Worm (Caenorhabditis elegans) whole organism, L4 larva: Measurements from ENCODE around the gene F55B11.7.

Experiments used
- F44E2.7 ChIP-seq: fragments of 200-800 bp; sonication (Bioruptor generic); IDR thresholded peaks from 2 replicates; pipeline ENCODE4 v2.1.2; 2022; ENCODE audit warnings: missing genetic modification characterization, missing compliant biosample characterization
- R02D3.7 ChIP-seq: fragments of 150-350 bp; sonication (generic microtip); optimal IDR thresholded peaks from 3 replicates; lab custom pipeline; 2014; ENCODE audit warnings: missing biosample characterization, missing genetic modification characterization
- Y48G9A.11 ChIP-seq: fragments of 200-800 bp; sonication (Bioruptor generic); IDR thresholded peaks from 2 replicates; pipeline ENCODE4 v1.3.6; 2022; ENCODE audit warnings: missing genetic modification reagents, missing genetic modification characterization, missing compliant biosample characterization
- Y75B8A.6 ChIP-seq: fragments of 200-800 bp; sonication (Bioruptor generic); IDR thresholded peaks from 2 replicates; pipeline ENCODE4 v1.3.6; 2022; ENCODE audit warnings: missing genetic modification reagents, missing genetic modification characterization, missing compliant biosample characterization
- aha-1 ChIP-seq: fragments of 150-350 bp; peaks from one replicate; lab custom pipeline; 2014; ENCODE audit warnings: missing biosample characterization, missing genetic modification characterization
- aly-2 ChIP-seq: sonication (generic microtip); optimal IDR thresholded peaks from 2 replicates; lab custom pipeline; 2018; ENCODE audit warnings: missing biosample characterization, missing genetic modification characterization
- ama-1 ChIP-seq: fragments of 150-350 bp; optimal IDR thresholded peaks from 2 replicates; lab custom pipeline; 2014; ENCODE audit warnings: inconsistent platforms, mixed read lengths
- arid-1 ChIP-seq: fragments of 200-800 bp; sonication (Bioruptor generic); conservative IDR thresholded peaks from 2 replicates; pipeline ENCODE4 v1.3.6; 2022; ENCODE audit warnings: missing genetic modification reagents, missing genetic modification characterization, missing compliant biosample characterization
- attf-4 ChIP-seq: sonication (generic microtip); optimal IDR thresholded peaks from 3 replicates; lab custom pipeline; 2017; ENCODE audit warnings: missing biosample characterization, missing genetic modification characterization
- ceh-32 ChIP-seq: sonication (generic microtip); optimal IDR thresholded peaks from 2 replicates; lab custom pipeline; 2016; ENCODE audit warnings: mild to moderate bottlenecking, missing genetic modification characterization, missing compliant biosample characterization; ENCODE audit not compliant: poor library complexity
- ceh-44 ChIP-seq: fragments of 200-800 bp; sonication (Bioruptor generic); IDR thresholded peaks from 2 replicates; pipeline ENCODE4 v1.3.6; 2022; ENCODE audit warnings: missing genetic modification reagents, missing genetic modification characterization, missing compliant biosample characterization
- ceh-62 ChIP-seq: sonication (generic microtip); optimal IDR thresholded peaks from 2 replicates; lab custom pipeline; 2017; ENCODE audit warnings: missing biosample characterization, missing genetic modification characterization
- ceh-82 ChIP-seq: sonication (generic microtip); optimal IDR thresholded peaks from 2 replicates; lab custom pipeline; 2017; ENCODE audit warnings: missing biosample characterization, missing genetic modification characterization
- ctbp-1 ChIP-seq: fragments of 200-800 bp; sonication (Bioruptor generic); IDR thresholded peaks from 2 replicates; pipeline ENCODE4 v1.3.6; 2022; ENCODE audit warnings: missing genetic modification reagents, missing genetic modification characterization, missing compliant biosample characterization
- daf-12 ChIP-seq: fragments of 150-350 bp; optimal IDR thresholded peaks from 2 replicates; lab custom pipeline; 2014; ENCODE audit warnings: missing biosample characterization, missing genetic modification reagents, missing genetic modification characterization
- daf-16 ChIP-seq, 3 experiments: sonication (generic microtip); optimal IDR thresholded peaks; 2 replicates each; lab custom pipeline; 2016 to 2017; ENCODE audit warnings: missing genetic modification characterization in 3 of 3, missing genetic modification reagents in 3 of 3, mild to moderate bottlenecking in 2 of 3, missing compliant biosample characterization in 2 of 3, missing biosample characterization in 1 of 3, moderate library complexity in 1 of 3
- daf-19 ChIP-seq: fragments of 200-800 bp; sonication (Bioruptor generic); conservative IDR thresholded peaks from 2 replicates; pipeline ENCODE4 v1.3.6; 2022; ENCODE audit warnings: missing genetic modification characterization, missing compliant biosample characterization
- dmd-6 ChIP-seq: fragments of 200-800 bp; sonication (Bioruptor generic); IDR thresholded peaks from 2 replicates; pipeline ENCODE4 v1.3.6; 2022; ENCODE audit warnings: missing genetic modification reagents, missing genetic modification characterization, missing compliant biosample characterization
- dve-1 ChIP-seq: sonication (generic microtip); optimal IDR thresholded peaks from 2 replicates; lab custom pipeline; 2017; ENCODE audit warnings: antibody characterized with exemption, mild to moderate bottlenecking, missing genetic modification characterization, missing compliant biosample characterization; ENCODE audit not compliant: insufficient read depth
- hlh-11 ChIP-seq: fragments of 200-800 bp; sonication (Bioruptor generic); optimal IDR thresholded peaks from 2 replicates; lab custom pipeline; 2018; ENCODE audit warnings: mild to moderate bottlenecking, missing genetic modification characterization, missing compliant biosample characterization
- hlh-30 ChIP-seq: sonication (generic microtip); optimal IDR thresholded peaks from 2 replicates; lab custom pipeline; 2017; ENCODE audit warnings: antibody characterized with exemption, mild to moderate bottlenecking, missing genetic modification characterization, missing compliant biosample characterization; ENCODE audit not compliant: insufficient read depth
- lin-1 ChIP-seq: fragments of 200-800 bp; sonication (Bioruptor generic); IDR thresholded peaks from 2 replicates; pipeline ENCODE4 v1.3.6; 2022; ENCODE audit warnings: missing genetic modification reagents, missing genetic modification characterization, missing compliant biosample characterization
- lin-29 ChIP-seq: fragments of 200-800 bp; sonication (Bioruptor generic); IDR thresholded peaks from 2 replicates; pipeline ENCODE4 v1.3.6; 2022; ENCODE audit warnings: missing genetic modification reagents, missing genetic modification characterization, missing compliant biosample characterization
- lin-38 ChIP-seq: fragments of 200-800 bp; sonication (Bioruptor generic); IDR thresholded peaks from 2 replicates; pipeline ENCODE4 v1.3.6; 2022; ENCODE audit warnings: missing genetic modification reagents, missing genetic modification characterization, missing compliant biosample characterization
- madf-5 ChIP-seq, 2 experiments: fragments of 200-800 bp; sonication (Bioruptor generic); IDR thresholded peaks; 2 replicates each; pipeline ENCODE4 v1.3.6; 2022; ENCODE audit warnings: missing compliant biosample characterization in 2 of 2, missing genetic modification characterization in 2 of 2
- madf-9 ChIP-seq: fragments of 200-800 bp; sonication (Bioruptor generic); conservative IDR thresholded peaks from 2 replicates; pipeline ENCODE4 v1.3.6; 2022; ENCODE audit warnings: missing genetic modification reagents, missing genetic modification characterization, missing compliant biosample characterization
- mdl-1 ChIP-seq, 2 experiments: fragments of 150-350 bp in 1 of 2; sonication (generic microtip) in 1 of 2; optimal IDR thresholded peaks; 2 replicates each; lab custom pipeline; 2014 to 2017; ENCODE audit warnings: missing biosample characterization in 2 of 2, missing genetic modification characterization in 2 of 2
- mep-1 ChIP-seq: fragments of 150-350 bp; sonication (generic microtip); optimal IDR thresholded peaks from 3 replicates; lab custom pipeline; 2014; ENCODE audit warnings: missing biosample characterization, missing genetic modification characterization
- nhr-102 ChIP-seq: sonication (generic microtip); optimal IDR thresholded peaks from 2 replicates; lab custom pipeline; 2016; ENCODE audit warnings: mild to moderate bottlenecking, missing genetic modification characterization, moderate library complexity, missing compliant biosample characterization
- nhr-237 ChIP-seq: sonication (generic microtip); optimal IDR thresholded peaks from 2 replicates; lab custom pipeline; 2017; ENCODE audit warnings: missing biosample characterization, missing genetic modification characterization
- nhr-28 ChIP-seq: fragments of 150-350 bp; optimal IDR thresholded peaks from 2 replicates; lab custom pipeline; 2014; ENCODE audit warnings: missing biosample characterization, missing genetic modification characterization
- nhr-42 ChIP-seq: fragments of 200-800 bp; sonication (Bioruptor generic); IDR thresholded peaks from 2 replicates; pipeline ENCODE4 v1.3.6; 2022; ENCODE audit warnings: missing genetic modification characterization, missing compliant biosample characterization
- nhr-48 ChIP-seq: sonication (generic microtip); optimal IDR thresholded peaks from 2 replicates; lab custom pipeline; 2016; ENCODE audit warnings: mild to moderate bottlenecking, missing genetic modification characterization, missing compliant biosample characterization
- nhr-6 ChIP-seq: fragments of 150-350 bp; optimal IDR thresholded peaks from 2 replicates; lab custom pipeline; 2014; ENCODE audit warnings: missing biosample characterization, missing genetic modification characterization
- nhr-77 ChIP-seq: fragments of 150-350 bp; optimal IDR thresholded peaks from 2 replicates; lab custom pipeline; 2014; ENCODE audit warnings: missing biosample characterization, missing genetic modification characterization
- pha-4 ChIP-seq, 2 experiments: fragments of 150-350 bp in 1 of 2; fragments of 200-800 bp in 1 of 2; sonication (Bioruptor generic) in 1 of 2; IDR thresholded peaks in 1 of 2; optimal IDR thresholded peaks in 1 of 2; 2 replicates each; pipeline versions ENCODE4 v1.3.6 to Lab custom; 2014 to 2022; ENCODE audit warnings: missing genetic modification characterization in 2 of 2, missing genetic modification reagents in 2 of 2, missing biosample characterization in 1 of 2, missing compliant biosample characterization in 1 of 2
- php-3 ChIP-seq: fragments of 200-800 bp; sonication (Bioruptor generic); IDR thresholded peaks from 2 replicates; pipeline ENCODE4 v1.3.6; 2022; ENCODE audit warnings: missing genetic modification reagents, missing genetic modification characterization, missing compliant biosample characterization
- pqm-1 ChIP-seq: sonication (generic microtip); optimal IDR thresholded peaks from 2 replicates; lab custom pipeline; 2017; ENCODE audit warnings: missing biosample characterization, missing genetic modification characterization
- skn-1 ChIP-seq: fragments of 150-350 bp; optimal IDR thresholded peaks from 2 replicates; lab custom pipeline; 2014; ENCODE audit warnings: missing biosample characterization, missing genetic modification characterization
- spr-1 ChIP-seq: sonication (generic microtip); optimal IDR thresholded peaks from 2 replicates; lab custom pipeline; 2016; ENCODE audit warnings: mild to moderate bottlenecking, missing genetic modification characterization, missing compliant biosample characterization
- tra-1 ChIP-seq: fragments of 200-800 bp; sonication (Bioruptor generic); IDR thresholded peaks from 2 replicates; pipeline ENCODE4 v1.3.6; 2022; ENCODE audit warnings: missing genetic modification reagents, missing genetic modification characterization, missing compliant biosample characterization
- unc-39 ChIP-seq: sonication (generic microtip); optimal IDR thresholded peaks from 2 replicates; lab custom pipeline; 2017; ENCODE audit warnings: missing biosample characterization, missing genetic modification characterization
- unc-62 ChIP-seq, 3 experiments: fragments of 150-350 bp in 1 of 3; sonication (generic microtip); optimal IDR thresholded peaks in 2 of 3; peaks in 1 of 3; 1 replicate in 1 of 3; 2 replicates in 2 of 3; lab custom pipeline; 2014 to 2017; ENCODE audit warnings: missing biosample characterization in 3 of 3, missing genetic modification characterization in 3 of 3, missing genetic modification reagents in 3 of 3, missing genotype in 1 of 3
- vab-7 ChIP-seq: fragments of 200-800 bp; sonication (Bioruptor generic); IDR thresholded peaks from 2 replicates; pipeline ENCODE4 v1.3.6; 2022; ENCODE audit warnings: missing genetic modification reagents, missing genetic modification characterization, missing compliant biosample characterization
- zfp-2 ChIP-seq: sonication (generic microtip); optimal IDR thresholded peaks from 2 replicates; lab custom pipeline; 2016; ENCODE audit warnings: mild to moderate bottlenecking, missing genetic modification characterization, missing compliant biosample characterization
- zfp-3 ChIP-seq: fragments of 200-800 bp; sonication (Bioruptor generic); conservative IDR thresholded peaks from 2 replicates; pipeline ENCODE4 v1.3.6; 2022; ENCODE audit warnings: missing genetic modification reagents, missing genetic modification characterization, missing compliant biosample characterization
- zip-2 ChIP-seq: fragments of 150-350 bp; optimal IDR thresholded peaks from 2 replicates; lab custom pipeline; 2014; ENCODE audit warnings: missing biosample characterization, missing genetic modification characterization
- ztf-7 ChIP-seq: fragments of 150-350 bp; optimal IDR thresholded peaks from 2 replicates; lab custom pipeline; 2014; ENCODE audit warnings: missing biosample characterization, missing genetic modification characterization

The F55B11.7 gene

DNA sequence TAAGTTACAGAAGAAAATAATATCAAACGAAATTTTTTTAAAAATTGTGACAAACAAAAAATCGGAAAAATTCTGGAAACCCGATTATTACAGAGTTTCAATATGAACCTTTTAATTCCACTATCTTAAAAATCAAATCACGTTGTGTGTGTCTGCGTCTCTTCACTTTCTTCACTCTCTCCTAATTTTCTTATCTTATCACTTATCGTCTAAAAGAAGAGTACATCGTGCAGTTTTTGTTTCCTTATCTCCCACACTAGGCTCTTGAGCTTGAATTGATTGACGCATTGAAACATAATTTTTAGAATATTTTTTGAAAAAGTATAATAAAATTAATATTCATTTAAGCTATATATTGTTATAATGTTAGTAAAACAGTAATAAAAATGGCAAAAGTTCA lies 7.6 kb downstream of the F55B11.7 start (continued):
- TF ChIP-seq hlh-30 (tag; lab: Kevin White, UChicago), result peak; percentile 65
- TF ChIP-seq F44E2.7, result no peak
- peak; percentile 70 for TF ChIP-seq nhr-102 (tag; lab: Kevin White, UChicago)
- no peak for TF ChIP-seq skn-1 (tag; lab: Kevin White, UChicago)
- no peak for TF ChIP-seq hlh-11 (tag; lab: Kevin White, UChicago)
- no peak for TF ChIP-seq ama-1
- no peak for TF ChIP-seq madf-5 (GFP tag; IDR thresholded peaks at IDR 0.05; lab: Robert Waterston, UW)
- TF ChIP-seq daf-12, result no peak
- TF ChIP-seq vab-7 (GFP tag; lab: Robert Waterston, UW), result no peak
- no peak for TF ChIP-seq unc-39 (tag; lab: Kevin White, UChicago)
- no peak for TF ChIP-seq zip-2
- TF ChIP-seq madf-9 (GFP tag; lab: Robert Waterston, UW), result no peak
- TF ChIP-seq pqm-1, result peak; percentile 99
- TF ChIP-seq Y75B8A.6 (GFP tag; lab: Robert Waterston, UW), result no peak
- TF ChIP-seq lin-1 (GFP tag; lab: Robert Waterston, UW), result peak; percentile 88
- no peak; the same call in 1 of the 2 replicates for TF ChIP-seq php-3 (GFP tag; lab: Robert Waterston, UW)
- TF ChIP-seq ceh-44 (GFP tag; lab: Robert Waterston, UW), result no peak
- TF ChIP-seq nhr-48 (tag; lab: Kevin White, UChicago), result peak; percentile 65
- TF ChIP-seq lin-29, result no peak
- peak in 1 of 2 experiments; percentile 46 for TF ChIP-seq daf-16 (GFP tag; optimal IDR thresholded peaks at IDR 0.05; lab: Kevin White, UChicago)
- peak; percentile 93 for TF ChIP-seq daf-16 (tag; optimal IDR thresholded peaks at IDR 0.05; lab: Kevin White, UChicago)
- TF ChIP-seq zfp-3 (GFP tag; lab: Robert Waterston, UW), result no peak
- TF ChIP-seq nhr-237 (tag; lab: Kevin White, UChicago), result no peak
- TF ChIP-seq ceh-62 (tag; lab: Kevin White, UChicago), result no peak
- TF ChIP-seq lin-38 (GFP tag; lab: Robert Waterston, UW), result no peak
- no peak for TF ChIP-seq ceh-32 (tag; lab: Kevin White, UChicago)
- no peak for TF ChIP-seq Y48G9A.11 (GFP tag; lab: Robert Waterston, UW)
- TF ChIP-seq R02D3.7 (tag; lab: Kevin White, UChicago), result no peak
- TF ChIP-seq nhr-28 (tag; lab: Kevin White, UChicago), result peak; percentile 87
- TF ChIP-seq nhr-42 (GFP tag; lab: Robert Waterston, UW), result no peak
- TF ChIP-seq dve-1, result peak; percentile 98
- TF ChIP-seq arid-1 (GFP tag; lab: Robert Waterston, UW), result no peak
- TF ChIP-seq spr-1, result no peak
- TF ChIP-seq ceh-82, result no peak
- no peak for TF ChIP-seq aly-2 (tag; lab: Kevin White, UChicago)
- peak; percentile 68 for TF ChIP-seq nhr-77 (tag; lab: Kevin White, UChicago)
- peak; percentile 67; the same call in 1 of the 2 replicates for TF ChIP-seq pha-4 (GFP tag; IDR thresholded peaks at IDR 0.05; lab: Robert Waterston, UW)
- no peak for TF ChIP-seq pha-4 (tag; optimal IDR thresholded peaks at IDR 0.05; lab: Kevin White, UChicago)

DNA sequence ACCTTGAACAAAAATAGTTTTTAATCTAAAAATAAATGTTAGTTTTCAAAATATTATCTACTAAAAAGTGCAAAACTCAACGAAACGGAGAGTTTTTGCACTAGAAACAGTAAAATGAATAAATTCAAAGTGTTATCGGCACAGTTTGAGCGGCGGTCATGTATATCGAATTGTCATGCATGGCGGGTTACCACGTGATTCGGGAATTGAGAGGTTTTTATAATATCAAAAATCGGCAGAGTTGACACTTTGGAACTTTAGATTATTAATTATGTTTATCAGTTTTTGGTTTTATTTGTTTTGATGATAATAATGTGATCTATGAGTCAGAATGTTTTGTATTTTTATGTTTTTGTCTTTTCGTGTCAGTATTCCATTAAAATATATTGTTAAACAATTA lies 8.5 kb downstream of the F55B11.7 start:
- TF ChIP-seq tra-1 (GFP tag; lab: Robert Waterston, UW) (peak; percentile 48; the same call in 1 of the 2 replicates), dve-1 (peak; percentile 92), nhr-48 (tag; lab: Kevin White, UChicago) (peak; percentile 57), hlh-11 (tag; lab: Kevin White, UChicago) (peak; percentile 84), daf-16 (GFP tag; optimal IDR thresholded peaks at IDR 0.05; lab: Kevin White, UChicago) (peak in 1 of 2 experiments; percentile 58), daf-16 (tag; optimal IDR thresholded peaks at IDR 0.05; lab: Kevin White, UChicago) (peak; percentile 94), mep-1 (tag; lab: Kevin White, UChicago) (peak; percentile 14), hlh-30 (tag; lab: Kevin White, UChicago) (peak; percentile 86), ctbp-1 (no peak), nhr-102 (tag; lab: Kevin White, UChicago) (peak; percentile 56), unc-62 (GFP tag; optimal IDR thresholded peaks at IDR 0.05 in 1 of 2; lab: Kevin White, UChicago) (peak in 1 of 2 experiments; percentile 63), unc-62 (tag; optimal IDR thresholded peaks at IDR 0.05; lab: Kevin White, UChicago) (no peak), attf-4 (no peak), dmd-6 (GFP tag; lab: Robert Waterston, UW) (peak; percentile 94), nhr-6 (peak; percentile 32), zfp-2 (tag; lab: Kevin White, UChicago) (no peak), ztf-7 (tag; lab: Kevin White, UChicago) (peak; percentile 54), daf-19 (GFP tag; lab: Robert Waterston, UW) (no peak), php-3 (GFP tag; lab: Robert Waterston, UW) (peak; percentile 93), pqm-1 (peak; percentile 86), zfp-3 (GFP tag; lab: Robert Waterston, UW) (no peak), mdl-1 (tag; optimal IDR thresholded peaks at IDR 0.05; lab: Kevin White, UChicago) (peak in 1 of 2 experiments; percentile 58), nhr-77 (tag; lab: Kevin White, UChicago) (peak; percentile 45), lin-1 (GFP tag; lab: Robert Waterston, UW) (peak; percentile 67), aha-1 (tag; lab: Kevin White, UChicago) (peak; percentile 58)
